Fruit fly (Drosophila melanogaster) whole organism, wandering third instar larva: ENCODE results near the gene CG1640.
A peak's percentile ranks its signal among the peaks of the same experiment; 100 is the strongest.

Source experiments
- Abd-B ChIP-seq: fragments of >200 bp; optimal IDR thresholded peaks from 2 replicates; lab custom pipeline; 2017; ENCODE audit warnings: missing biosample characterization, missing genetic modification characterization
- CG32264 ChIP-seq: fragments of 200-800 bp; sonication (Bioruptor generic); optimal IDR thresholded peaks from 2 replicates; lab custom pipeline; 2016; ENCODE audit warnings: missing biosample characterization, missing genetic modification characterization
- CG9705 ChIP-seq: fragments of 200-800 bp; sonication (Bioruptor generic); optimal IDR thresholded peaks from 2 replicates; lab custom pipeline; 2018; ENCODE audit warnings: missing biosample characterization, mild to moderate bottlenecking, missing genetic modification characterization
- CrebA ChIP-seq: fragments of 200-800 bp; sonication (Bioruptor generic); optimal IDR thresholded peaks from 2 replicates; lab custom pipeline; 2016; ENCODE audit warnings: missing biosample characterization, mild to moderate bottlenecking, missing genetic modification characterization, borderline replicate concordance
- Dfd ChIP-seq: fragments of >200 bp; optimal IDR thresholded peaks from 2 replicates; lab custom pipeline; 2017; ENCODE audit warnings: missing biosample characterization, missing genetic modification characterization
- Dif ChIP-seq: fragments of 200-275, 200-300 bp; sonication (Bioruptor generic); optimal IDR thresholded peaks from 2 replicates; lab custom pipeline; 2018; ENCODE audit warnings: missing biosample characterization, missing genetic modification characterization; ENCODE audit not compliant: partially characterized antibody
- GATAd ChIP-seq: sonication (Bioruptor generic); optimal IDR thresholded peaks from 2 replicates; lab custom pipeline; 2016; ENCODE audit warnings: missing biosample characterization, missing genetic modification characterization
- HLH106 ChIP-seq: fragments of 200-800 bp; optimal IDR thresholded peaks from 3 replicates; lab custom pipeline; 2019; ENCODE audit warnings: missing biosample characterization, mild to moderate bottlenecking, missing genetic modification characterization, moderate library complexity
- Hnf4 ChIP-seq: fragments of 200-800 bp; sonication (Bioruptor generic); optimal IDR thresholded peaks from 2 replicates; lab custom pipeline; 2016; ENCODE audit warnings: missing biosample characterization, mild to moderate bottlenecking, missing genetic modification characterization
- Hr78 ChIP-seq: fragments of >200 bp; optimal IDR thresholded peaks from 2 replicates; lab custom pipeline; 2017; ENCODE audit warnings: missing biosample characterization, missing genetic modification characterization
- Hr83 ChIP-seq: fragments of 200-300 bp; sonication (Bioruptor generic); optimal IDR thresholded peaks from 2 replicates; lab custom pipeline; 2016; ENCODE audit warnings: missing biosample characterization, mild to moderate bottlenecking, missing genetic modification characterization, moderate library complexity; ENCODE audit not compliant: poor library complexity, severe bottlenecking
- Jra ChIP-seq: sonication (Bioruptor generic); optimal IDR thresholded peaks from 2 replicates; lab custom pipeline; 2016; ENCODE audit warnings: missing biosample characterization, missing genetic modification characterization
- Mio ChIP-seq: sonication (Bioruptor generic); optimal IDR thresholded peaks from 2 replicates; lab custom pipeline; 2016; ENCODE audit warnings: missing biosample characterization, missing genetic modification characterization
- Myc ChIP-seq: fragments of >200 bp; optimal IDR thresholded peaks from 2 replicates; lab custom pipeline; 2017
- N ChIP-seq: fragments of >200 bp; optimal IDR thresholded peaks from 2 replicates; lab custom pipeline; 2018; ENCODE audit warnings: missing biosample characterization, missing external identifiers, missing genetic modification characterization
- OdsH ChIP-seq: fragments of 200-800 bp; sonication (Bioruptor generic); optimal IDR thresholded peaks from 2 replicates; lab custom pipeline; 2016; ENCODE audit warnings: missing biosample characterization, mild to moderate bottlenecking, missing genetic modification characterization
- Rel ChIP-seq, 2 experiments: fragments of 200-800 bp; sonication (Bioruptor generic) in 1 of 2; optimal IDR thresholded peaks; 2 replicates in 1 of 2; 3 replicates in 1 of 2; lab custom pipeline; 2016 to 2019; ENCODE audit warnings: mild to moderate bottlenecking in 2 of 2, missing biosample characterization in 2 of 2, missing genetic modification characterization in 2 of 2, moderate library complexity in 1 of 2
- Sp1 ChIP-seq: fragments of 200-800 bp; sonication (Bioruptor generic); optimal IDR thresholded peaks from 3 replicates; lab custom pipeline; 2019; ENCODE audit warnings: missing biosample characterization, mild to moderate bottlenecking, missing genetic modification characterization, moderate library complexity
- Vsx2 ChIP-seq: fragments of 200-300, 225-300 bp; sonication (Bioruptor generic); optimal IDR thresholded peaks from 2 replicates; lab custom pipeline; 2018; ENCODE audit warnings: missing biosample characterization, missing genetic modification characterization; ENCODE audit not compliant: partially characterized antibody
- br ChIP-seq: fragments of 200-800 bp; sonication (Bioruptor generic); optimal IDR thresholded peaks from 2 replicates; lab custom pipeline; 2016; ENCODE audit warnings: missing biosample characterization, missing genetic modification characterization
- brk ChIP-seq: fragments of 200-800 bp; sonication (Bioruptor generic); optimal IDR thresholded peaks from 2 replicates; lab custom pipeline; 2016; ENCODE audit warnings: missing biosample characterization, mild to moderate bottlenecking, missing genetic modification characterization
- dl ChIP-seq, 2 experiments: fragments of 175-275, 200-275 bp in 1 of 2; fragments of 200-275 bp in 1 of 2; sonication (Bioruptor generic); optimal IDR thresholded peaks; lab custom pipeline; 2018; ENCODE audit warnings: mild to moderate bottlenecking in 2 of 2, missing biosample characterization in 2 of 2, missing genetic modification characterization in 2 of 2, moderate library complexity in 2 of 2; ENCODE audit not compliant: partially characterized antibody in 2 of 2, insufficient read depth in 1 of 2
- dmrt93B ChIP-seq: fragments of 200-800 bp; sonication (Bioruptor generic); optimal IDR thresholded peaks from 2 replicates; lab custom pipeline; 2018; ENCODE audit warnings: missing biosample characterization, mild to moderate bottlenecking, missing genetic modification characterization
- dsf ChIP-seq: sonication (Bioruptor generic); optimal IDR thresholded peaks from 2 replicates; lab custom pipeline; 2016; ENCODE audit warnings: missing biosample characterization, missing genetic modification characterization, borderline replicate concordance
- ey ChIP-seq: fragments of 200-800 bp; sonication (Bioruptor generic); optimal IDR thresholded peaks from 2 replicates; lab custom pipeline; 2016; ENCODE audit warnings: missing biosample characterization, missing genetic modification characterization
- foxo ChIP-seq, 2 experiments: fragments of 200-800 bp; sonication (Bioruptor generic); optimal IDR thresholded peaks; 2 replicates in 1 of 2; 3 replicates in 1 of 2; lab custom pipeline; 2016 to 2017; ENCODE audit warnings: missing biosample characterization in 2 of 2, missing genetic modification characterization in 2 of 2
- fru ChIP-seq: fragments of 200-800 bp; sonication (Bioruptor generic); optimal IDR thresholded peaks from 3 replicates; lab custom pipeline; 2016; ENCODE audit warnings: missing biosample characterization, mild to moderate bottlenecking, missing genetic modification characterization
- h ChIP-seq: fragments of 200-800 bp; sonication (Bioruptor generic); optimal IDR thresholded peaks from 3 replicates; lab custom pipeline; 2016; ENCODE audit warnings: missing biosample characterization, mild to moderate bottlenecking, missing genetic modification characterization
- jim ChIP-seq: fragments of 175-275, 200-325 bp; sonication (Bioruptor generic); optimal IDR thresholded peaks from 2 replicates; lab custom pipeline; 2016; ENCODE audit warnings: missing biosample characterization, mild to moderate bottlenecking, missing genetic modification characterization
- lola ChIP-seq: fragments of >200 bp; optimal IDR thresholded peaks from 2 replicates; lab custom pipeline; 2017; ENCODE audit warnings: missing biosample characterization, missing genetic modification characterization
- pan ChIP-seq: fragments of >200 bp; optimal IDR thresholded peaks from 2 replicates; lab custom pipeline; 2017
- psq ChIP-seq: fragments of 200-800 bp; sonication (Bioruptor generic); optimal IDR thresholded peaks from 3 replicates; lab custom pipeline; 2017; ENCODE audit warnings: missing biosample characterization, mild to moderate bottlenecking, missing genetic modification characterization, moderate library complexity
- rgr ChIP-seq: fragments of 200-800 bp; sonication (Bioruptor generic); optimal IDR thresholded peaks from 3 replicates; lab custom pipeline; 2016; ENCODE audit warnings: missing biosample characterization, mild to moderate bottlenecking, missing genetic modification characterization
- sage ChIP-seq: fragments of 200-800 bp; sonication (Bioruptor generic); optimal IDR thresholded peaks from 2 replicates; lab custom pipeline; 2016; ENCODE audit warnings: missing biosample characterization, mild to moderate bottlenecking, missing genetic modification characterization
- sv ChIP-seq: fragments of 200-800 bp; sonication (Bioruptor generic); optimal IDR thresholded peaks from 3 replicates; lab custom pipeline; 2016; ENCODE audit warnings: missing biosample characterization, missing genetic modification characterization
- tai ChIP-seq: sonication (Bioruptor generic); optimal IDR thresholded peaks from 2 replicates; lab custom pipeline; 2016; ENCODE audit warnings: missing biosample characterization, missing genetic modification characterization
- usp ChIP-seq: fragments of >200 bp; optimal IDR thresholded peaks from 2 replicates; lab custom pipeline; 2017; ENCODE audit warnings: missing biosample characterization, missing genetic modification characterization
- woc ChIP-seq: sonication (Bioruptor generic); optimal IDR thresholded peaks from 2 replicates; lab custom pipeline; 2016; ENCODE audit warnings: missing biosample characterization, mild to moderate bottlenecking, missing genetic modification characterization

Gene CG1640

DNA sequence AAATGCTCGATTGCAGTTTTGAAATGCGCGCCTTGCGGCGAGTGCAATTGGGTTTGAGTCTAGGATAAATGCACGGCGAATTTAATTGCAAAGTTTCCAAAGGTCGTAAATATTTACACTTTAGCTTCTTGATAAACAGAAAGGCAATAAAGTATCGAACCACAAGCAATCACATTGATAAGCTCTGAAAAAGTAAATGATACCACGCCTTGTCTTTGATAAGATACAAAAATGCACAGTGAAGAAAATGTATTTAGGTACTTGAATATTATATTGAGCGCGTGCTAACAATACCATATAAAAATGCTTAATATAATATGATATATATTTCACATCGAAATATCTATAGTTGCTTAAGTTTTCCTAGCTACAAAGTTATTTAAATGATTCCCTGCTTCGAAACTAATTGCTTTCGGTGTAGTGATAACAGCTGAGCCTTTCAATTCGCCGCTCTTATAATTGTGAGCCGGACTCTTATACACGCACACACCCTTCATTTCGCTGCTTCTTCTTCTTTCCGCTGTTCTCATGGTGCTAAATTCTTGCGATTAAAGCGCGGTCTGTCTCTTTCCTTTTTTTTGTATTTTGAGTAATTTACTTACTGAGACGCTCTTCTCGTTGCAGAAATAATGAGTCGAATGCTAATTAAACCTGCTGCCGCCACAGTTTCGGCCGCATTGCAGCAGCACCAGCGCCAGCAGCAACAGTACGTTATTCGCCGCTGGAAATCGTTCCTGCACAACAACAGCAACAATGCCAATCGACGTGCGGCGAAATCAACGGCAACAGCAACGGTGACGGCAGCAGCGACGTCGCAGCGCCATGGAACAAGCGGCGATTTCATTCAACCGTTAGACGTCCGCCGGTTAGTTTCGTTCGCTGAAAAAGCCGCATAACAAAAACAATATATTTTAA, 3.1 kb downstream of the CG1640 start:
- TF ChIP-seq brk (GFP tag; lab: Kevin White, UChicago) (peak; percentile 91), dsf (peak; percentile 55), h (GFP tag; lab: Kevin White, UChicago) (peak; percentile 92), Myc (lab: Kevin White, UChicago) (peak; percentile 1), br (GFP tag; lab: Kevin White, UChicago) (peak; percentile 79), psq (peak; percentile 82), N (GFP tag; lab: Kevin White, UChicago) (no peak), Vsx2 (no peak), CrebA (GFP tag; lab: Kevin White, UChicago) (no peak), sage (GFP tag; lab: Kevin White, UChicago) (peak; percentile 61), sv (GFP tag; lab: Kevin White, UChicago) (peak; percentile 63), HLH106 (tag; lab: Kevin White, UChicago) (peak; percentile 90), Hr78 (GFP tag; lab: Kevin White, UChicago) (no peak), OdsH (GFP tag; lab: Kevin White, UChicago) (peak; percentile 87), pan (lab: Kevin White, UChicago) (no peak), dl (GFP tag; optimal IDR thresholded peaks at IDR 0.05; lab: Kevin White, UChicago; ENCODE audit: insufficient read depth in 1 of 2, partially characterized antibody in 2 of 2) (peak in 1 of 2 experiments; percentile 0), Jra (GFP tag; lab: Kevin White, UChicago) (peak; percentile 44), woc (GFP tag; lab: Kevin White, UChicago) (peak; percentile 75), Sp1 (GFP tag; lab: Kevin White, UChicago) (peak; percentile 94), Rel (GFP tag; optimal IDR thresholded peaks at IDR 0.05; lab: Kevin White, UChicago) (no peak), Rel (tag; optimal IDR thresholded peaks at IDR 0.05; lab: Kevin White, UChicago) (peak; percentile 57), dmrt93B (GFP tag; lab: Kevin White, UChicago) (peak; percentile 71), Abd-B (no peak), Hnf4 (GFP tag; lab: Kevin White, UChicago) (peak; percentile 76), usp (GFP tag; lab: Kevin White, UChicago) (no peak), Dfd (GFP tag; lab: Kevin White, UChicago) (no peak), jim (no peak), Mio (no peak), ey (peak; percentile 83), lola (no peak), CG32264 (GFP tag; lab: Kevin White, UChicago) (no peak), Hr83 (GFP tag; lab: Kevin White, UChicago) (no peak), tai (GFP tag; lab: Kevin White, UChicago) (no peak), Dif (GFP tag; lab: Kevin White, UChicago) (no peak), GATAd (GFP tag; lab: Kevin White, UChicago) (peak; percentile 37), fru (GFP tag; lab: Kevin White, UChicago) (peak; percentile 53), rgr (GFP tag; lab: Kevin White, UChicago) (peak; percentile 92), foxo (GFP tag; optimal IDR thresholded peaks at IDR 0.05; lab: Kevin White, UChicago) (peak in 1 of 2 experiments; percentile 70), CG9705 (GFP tag; lab: Kevin White, UChicago) (peak; percentile 69)

DNA sequence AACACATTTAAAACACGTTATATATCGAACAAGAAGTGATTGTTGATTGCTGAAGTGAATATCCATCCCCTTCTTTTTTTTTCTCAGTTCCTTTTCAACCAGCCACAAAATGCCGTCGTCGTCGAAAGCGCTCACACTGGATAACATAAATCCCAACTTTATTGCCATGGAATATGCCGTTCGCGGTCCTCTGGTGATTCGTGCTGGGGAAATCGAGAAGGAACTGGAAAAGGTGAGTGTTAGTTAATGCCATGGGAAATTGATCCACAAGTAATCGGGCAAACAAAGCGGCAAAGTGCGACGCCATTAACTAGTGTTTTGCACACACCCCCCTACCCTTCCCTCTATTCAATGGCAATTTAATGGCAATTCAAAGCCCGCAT, 3.7 kb downstream of the CG1640 start:
- TF ChIP-seq foxo (GFP tag; optimal IDR thresholded peaks at IDR 0.05; lab: Kevin White, UChicago) = no peak
